Worm (Caenorhabditis elegans): ENCODE measurements around the gene sra-39.

- TF ChIP-seq nhr-25 (tag; optimal IDR thresholded peaks at IDR 0.05; ENCODE audit: borderline replicate concordance, insufficient read depth) (no peak), mes-2 (tag; optimal IDR thresholded peaks at IDR 0.05; ENCODE audit: poor library complexity, severe bottlenecking) (no peak)
These were observed 31.3 kb upstream of the sra-39 start, which contains the start of gene elt-3 for ce11 chrX:13934574-13934973.

Data from whole organism, L4 larva.